Worm (Caenorhabditis elegans): ENCODE data around the gene str-181.
A peak's percentile ranks its signal among the peaks of the same experiment; 100 is the strongest.

DNA sequence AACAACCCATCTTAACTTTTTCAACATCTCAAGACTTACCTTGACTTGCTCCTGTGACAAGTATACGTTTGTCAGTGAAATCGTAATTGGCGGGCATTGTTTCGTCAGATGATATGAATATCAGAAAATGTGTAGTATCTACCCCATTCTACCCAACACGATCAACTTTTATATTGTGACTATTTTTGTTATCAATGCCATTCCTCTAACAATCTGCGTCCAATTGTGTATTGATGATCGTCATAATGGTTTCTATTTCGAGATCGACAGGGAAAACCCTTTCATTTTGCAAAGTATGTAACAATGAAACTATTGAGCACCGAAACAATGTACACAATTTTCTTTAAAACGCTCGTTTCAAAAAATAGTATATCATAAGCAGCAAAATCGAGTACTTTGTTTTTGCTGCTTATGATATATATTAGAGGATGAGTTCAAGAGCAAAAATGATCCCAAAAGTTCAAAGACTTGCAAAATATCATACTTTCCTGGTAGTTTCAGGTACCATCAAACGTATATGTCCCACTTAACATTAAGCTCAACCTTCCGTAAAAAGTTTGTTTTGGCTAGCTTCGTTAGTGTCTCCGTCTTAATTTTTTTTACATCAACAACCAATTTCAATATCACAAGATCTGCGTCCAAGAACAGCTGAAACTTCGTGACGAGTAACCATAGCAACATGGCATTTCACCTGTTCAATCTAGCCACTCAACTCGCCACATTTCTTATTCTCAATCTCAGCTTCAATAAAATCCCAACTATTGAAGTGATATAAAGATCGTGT lies 15.1 kb upstream of the str-181 start, which contains the start of the genes dhs-21 and xbx-9:
- TF ChIP-seq tbx-2 (tag; optimal IDR thresholded peaks at IDR 0.05) (no peak), fkh-10 (GFP tag; optimal IDR thresholded peaks at IDR 0.05) (no peak), C16A3.4 (tag; optimal IDR thresholded peaks at IDR 0.05) (no peak), skn-1 (tag; optimal IDR thresholded peaks at IDR 0.05) (no peak), mep-1 (tag; optimal IDR thresholded peaks at IDR 0.05) (no peak), elt-2 (tag; optimal IDR thresholded peaks at IDR 0.05) (peak; percentile 60), lin-15B (tag; optimal IDR thresholded peaks at IDR 0.05) (no peak), nhr-76 (tag; optimal IDR thresholded peaks at IDR 0.05) (no peak)

All from whole organism, L1 larva.